Fruit fly (Drosophila melanogaster): ENCODE results near the gene TotC.

The TotC gene

dm6 chr3R:20823704-20824454, 48.9 kb upstream of the TotC start, which contains the start of gene CG17272 (continued):
- TF ChIP-seq sens (GFP tag) (peak; percentile 92), Fer2 (tag; optimal IDR thresholded peaks at IDR 0.05) (no peak), CG17186 (GFP tag; optimal IDR thresholded peaks at IDR 0.05) (peak; percentile 22), Sry-δ (GFP tag; optimal IDR thresholded peaks at IDR 0.05) (peak; percentile 4), CG17385 (GFP tag; optimal IDR thresholded peaks at IDR 0.05) (no peak), knrl (GFP tag; IDR thresholded peaks at IDR 0.05; ENCODE audit: partially characterized antibody) (no peak)

- no peak for TF ChIP-seq CG2875 (GFP tag; optimal IDR thresholded peaks at IDR 0.05)
- 0 out of 3 replicates have a peak, but pooled peaks have one; percentile 19 for TF ChIP-seq CG2199 (GFP tag; IDR thresholded peaks at IDR 0.05)
- 0 out of 2 replicates have a peak, but pooled peaks have one; percentile 13 for TF ChIP-seq MBD-R2 (GFP tag; IDR thresholded peaks at IDR 0.05)
- 0 out of 3 replicates have a peak, but pooled peaks have one; percentile 14 for TF ChIP-seq ase (GFP tag; IDR thresholded peaks at IDR 0.05)
- TF ChIP-seq CG10543 (GFP tag; optimal IDR thresholded peaks at IDR 0.05) = peak; percentile 55
- 0 out of 3 replicates have a peak, but pooled peaks have one; percentile 23 for TF ChIP-seq CG16813 (GFP tag; IDR thresholded peaks at IDR 0.05; ENCODE audit: partially characterized antibody)
- TF ChIP-seq toy (GFP tag; IDR thresholded peaks at IDR 0.05) = no peak
- TF ChIP-seq CG34376 (GFP tag; optimal IDR thresholded peaks at IDR 0.05) = peak; percentile 41
- peak; percentile 48 for TF ChIP-seq cwo (GFP tag; optimal IDR thresholded peaks at IDR 0.05)
- TF ChIP-seq mirr (GFP tag; optimal IDR thresholded peaks at IDR 0.05) = peak; percentile 46
- peak; percentile 51 for TF ChIP-seq Med (GFP tag)
- TF ChIP-seq pnt (GFP tag; optimal IDR thresholded peaks at IDR 0.05) = no peak
- no peak for TF ChIP-seq trem (tag; optimal IDR thresholded peaks at IDR 0.05)
- TF ChIP-seq lab (GFP tag; optimal IDR thresholded peaks at IDR 0.05) = peak; percentile 62
- peak; percentile 83 for TF ChIP-seq exex (tag; optimal IDR thresholded peaks at IDR 0.05)
- no peak for TF ChIP-seq YL-1 (GFP tag; optimal IDR thresholded peaks at IDR 0.05)
- peak; percentile 6; the same call in 1 of the 2 replicates for TF ChIP-seq Rfx (GFP tag; IDR thresholded peaks at IDR 0.05)
- TF ChIP-seq crol (GFP tag; IDR thresholded peaks at IDR 0.05) = peak; percentile 53
Measured at dm6 chr3R:20826929-20827328, 45.9 kb upstream of the TotC start.

- TF ChIP-seq ase (GFP tag; IDR thresholded peaks at IDR 0.05) (no peak), aop (GFP tag; IDR thresholded peaks at IDR 0.05) (no peak), CG11456 (GFP tag; IDR thresholded peaks at IDR 0.05) (peak; percentile 63; the same call in 1 of the 3 replicates), Med (GFP tag) (peak; percentile 88), CG16815 (GFP tag; optimal IDR thresholded peaks at IDR 0.05) (no peak), Hr39 (optimal IDR thresholded peaks at IDR 0.05) (no peak), ken (GFP tag; IDR thresholded peaks at IDR 0.05) (no peak), Deaf1 (tag; optimal IDR thresholded peaks at IDR 0.05) (peak; percentile 18), stwl (tag; optimal IDR thresholded peaks at IDR 0.05) (peak; percentile 3), CG7839 (tag; optimal IDR thresholded peaks at IDR 0.05) (no peak), CG8281 (tag; optimal IDR thresholded peaks at IDR 0.05) (no peak), CG2120 (GFP tag; optimal IDR thresholded peaks at IDR 0.05) (no peak), Ravus (GFP tag; IDR thresholded peaks at IDR 0.05) (no peak), CG18476 (GFP tag; optimal IDR thresholded peaks at IDR 0.05) (no peak), Chrac-16 (GFP tag; optimal IDR thresholded peaks at IDR 0.05) (no peak), jing (GFP tag; optimal IDR thresholded peaks at IDR 0.05) (no peak), CG3838 (GFP tag; optimal IDR thresholded peaks at IDR 0.05) (no peak), usp (GFP tag; optimal IDR thresholded peaks at IDR 0.05) (no peak), dmrt99B (tag; optimal IDR thresholded peaks at IDR 0.05) (no peak), Scr (GFP tag; IDR thresholded peaks at IDR 0.05; ENCODE audit: partially characterized antibody) (0 out of 2 replicates have a peak, but pooled peaks have one; percentile 20), nmo (GFP tag; optimal IDR thresholded peaks at IDR 0.05) (no peak), Meics (GFP tag; optimal IDR thresholded peaks at IDR 0.05) (no peak), klu (GFP tag; IDR thresholded peaks at IDR 0.05) (no peak)
Measured at dm6 chr3R:20828520-20829415, 44.0 kb upstream of the TotC start.

All from whole organism, embryonic.